Fruit fly (Drosophila melanogaster) whole organism, pupa: ENCODE data around the gene Obp99b.

Experiments used
- CG10348 ChIP-seq: fragments of 200-800 bp; sonication (Bioruptor generic); IDR thresholded peaks from 2 replicates; pipeline ENCODE4 v1.3.6; 2022; ENCODE audit warnings: missing biosample characterization, missing genetic modification characterization
- CG12605 ChIP-seq: fragments of 200-800 bp; sonication (Bioruptor generic); IDR thresholded peaks from 2 replicates; pipeline ENCODE4 v1.3.6; 2022; ENCODE audit warnings: missing biosample characterization, missing genetic modification characterization
- CG13204 ChIP-seq: fragments of 200-800 bp; sonication (Bioruptor generic); optimal IDR thresholded peaks from 2 replicates; lab custom pipeline; 2018; ENCODE audit warnings: missing biosample characterization, mild to moderate bottlenecking, missing genetic modification characterization, moderate library complexity
- CG14655 ChIP-seq: fragments of 200-800 bp; sonication (Bioruptor generic); optimal IDR thresholded peaks from 3 replicates; lab custom pipeline; 2017; ENCODE audit warnings: mild to moderate bottlenecking, missing biosample characterization, missing genetic modification reagents, missing genetic modification characterization
- CG15710 ChIP-seq: fragments of 200-800 bp; sonication (Bioruptor generic); optimal IDR thresholded peaks from 2 replicates; lab custom pipeline; 2018; ENCODE audit warnings: missing biosample characterization, mild to moderate bottlenecking, missing genetic modification characterization, moderate library complexity
- CG17806 ChIP-seq: fragments of 200-800 bp; sonication (Bioruptor generic); optimal IDR thresholded peaks from 2 replicates; lab custom pipeline; 2018; ENCODE audit warnings: missing biosample characterization, mild to moderate bottlenecking, missing genetic modification characterization, moderate library complexity
- CG32121 ChIP-seq: fragments of 200-800 bp; sonication (Bioruptor generic); IDR thresholded peaks from 2 replicates; pipeline ENCODE4 v1.3.6; 2022; ENCODE audit warnings: missing biosample characterization, missing genetic modification characterization
- CG34367 ChIP-seq: fragments of 200-800 bp; sonication (Bioruptor generic); optimal IDR thresholded peaks from 2 replicates; lab custom pipeline; 2018; ENCODE audit warnings: missing biosample characterization, mild to moderate bottlenecking, missing genetic modification characterization
- CG4496 ChIP-seq: fragments of 200-800 bp; sonication (Bioruptor generic); IDR thresholded peaks from 3 replicates; pipeline ENCODE4 v1.3.6; 2022; ENCODE audit warnings: missing biosample characterization, missing genetic modification characterization
- CG8159 ChIP-seq: fragments of 200-800 bp; sonication (Bioruptor generic); optimal IDR thresholded peaks from 3 replicates; lab custom pipeline; 2018; ENCODE audit warnings: missing biosample characterization, mild to moderate bottlenecking, missing genetic modification characterization, moderate library complexity
- CG8301 ChIP-seq: fragments of 200-800 bp; sonication (Bioruptor generic); optimal IDR thresholded peaks from 2 replicates; lab custom pipeline; 2018; ENCODE audit warnings: missing biosample characterization, mild to moderate bottlenecking, missing genetic modification characterization
- CG9948 ChIP-seq: fragments of 200-800 bp; sonication (Bioruptor generic); optimal IDR thresholded peaks from 2 replicates; lab custom pipeline; 2018; ENCODE audit warnings: missing biosample characterization, mild to moderate bottlenecking, missing genetic modification characterization, moderate library complexity
- D1 ChIP-seq: fragments of 200-800 bp; sonication (Bioruptor generic); optimal IDR thresholded peaks from 2 replicates; lab custom pipeline; 2018; ENCODE audit warnings: missing biosample characterization, mild to moderate bottlenecking, missing genetic modification characterization, moderate library complexity
- EcR ChIP-seq: fragments of 200-800 bp; sonication (Bioruptor generic); optimal IDR thresholded peaks from 3 replicates; lab custom pipeline; 2019; ENCODE audit warnings: missing biosample characterization, missing genetic modification characterization, mild to moderate bottlenecking, moderate library complexity, missing genetic modification reagents
- Ets98B ChIP-seq: fragments of 200-800 bp; sonication (Bioruptor generic); IDR thresholded peaks from 2 replicates; pipeline ENCODE4 v1.3.6; 2022; ENCODE audit warnings: missing biosample characterization, missing genetic modification characterization
- Pif1A ChIP-seq: fragments of 200-800 bp; sonication (Bioruptor generic); optimal IDR thresholded peaks from 3 replicates; lab custom pipeline; 2016; ENCODE audit warnings: missing biosample characterization, missing genetic modification characterization
- Pif1B ChIP-seq: fragments of 200-800 bp; sonication (Bioruptor generic); optimal IDR thresholded peaks from 3 replicates; lab custom pipeline; 2016; ENCODE audit warnings: missing biosample characterization, missing genetic modification characterization
- Snoo ChIP-seq: fragments of 200-800 bp; sonication (Bioruptor generic); optimal IDR thresholded peaks from 3 replicates; lab custom pipeline; 2017; ENCODE audit warnings: missing biosample characterization, mild to moderate bottlenecking, missing genetic modification characterization, inconsistent platforms
- fd96Ca ChIP-seq: fragments of 200-800 bp; sonication (Bioruptor generic); IDR thresholded peaks from 3 replicates; pipeline ENCODE4 v1.3.6; 2022; ENCODE audit warnings: missing biosample characterization, missing genetic modification characterization
- gl ChIP-seq: fragments of 200-800 bp; sonication (Bioruptor generic); optimal IDR thresholded peaks from 2 replicates; lab custom pipeline; 2018; ENCODE audit warnings: missing biosample characterization, mild to moderate bottlenecking, missing genetic modification characterization
- rn ChIP-seq: fragments of 200-800 bp; sonication (Bioruptor generic); IDR thresholded peaks from 2 replicates; pipeline ENCODE4 v1.3.6; 2022; ENCODE audit warnings: missing biosample characterization, missing genetic modification characterization

Gene Obp99b

dm6 chr3R:29748591-29749303, 32.1 kb upstream of the Obp99b start, which contains the start of the genes ATPsyngamma and yata:
Gene ATPsyngamma, minus strand, starts transcription at chr3R:29749163.
Gene yata, plus strand, starts transcription at chr3R:29749219.
- TF ChIP-seq Ets98B (no peak), Snoo (peak; percentile 39), CG10348 (GFP tag; lab: Robert Waterston, UW) (no peak), EcR (no peak), CG8301 (no peak), Pif1B (no peak), CG12605 (GFP tag; lab: Robert Waterston, UW) (no peak), rn (no peak), CG34367 (tag; lab: Kevin White, UChicago) (no peak), Pif1A (GFP tag; lab: Kevin White, UChicago) (no peak), CG9948 (tag; lab: Kevin White, UChicago) (no peak), CG13204 (GFP tag; lab: Kevin White, UChicago) (no peak), CG4496 (GFP tag; lab: Robert Waterston, UW) (0 out of 3 replicates have a peak, but pooled peaks have one; percentile 27), CG8159 (tag; lab: Kevin White, UChicago) (no peak), CG15710 (tag; lab: Kevin White, UChicago) (peak; percentile 45), fd96Ca (GFP tag; lab: Robert Waterston, UW) (no peak), CG32121 (GFP tag; lab: Robert Waterston, UW) (no peak)

dm6 chr3R:29745056-29745455, 28.4 kb upstream of the Obp99b start, which contains the start of the genes Wdr24 and IntS11:
Gene Wdr24, minus strand, starts transcription at chr3R:29745092.
Gene IntS11, plus strand, starts transcription at chr3R:29745337.
- TF ChIP-seq CG8301 (peak; percentile 96), CG13204 (GFP tag; lab: Kevin White, UChicago) (no peak), gl (tag; lab: Kevin White, UChicago) (peak; percentile 83), EcR (peak; percentile 7), D1 (tag; lab: Kevin White, UChicago) (no peak), CG9948 (tag; lab: Kevin White, UChicago) (peak; percentile 92), CG32121 (GFP tag; lab: Robert Waterston, UW) (peak; percentile 98), rn (peak; percentile 98), Ets98B (peak; percentile 98), CG4496 (GFP tag; lab: Robert Waterston, UW) (peak; percentile 99), CG34367 (tag; lab: Kevin White, UChicago) (peak; percentile 94), Snoo (peak; percentile 95), CG14655 (GFP tag; lab: Kevin White, UChicago) (no peak), CG8159 (tag; lab: Kevin White, UChicago) (peak; percentile 94), fd96Ca (GFP tag; lab: Robert Waterston, UW) (peak; percentile 98), Pif1A (GFP tag; lab: Kevin White, UChicago) (no peak), CG17806 (tag; lab: Kevin White, UChicago) (peak; percentile 96), Pif1B (no peak), CG15710 (tag; lab: Kevin White, UChicago) (peak; percentile 98), CG10348 (GFP tag; lab: Robert Waterston, UW) (peak; percentile 99), CG12605 (GFP tag; lab: Robert Waterston, UW) (peak; percentile 97)

dm6 chr3R:29740078-29740477, 23.4 kb upstream of the Obp99b start:
- peak; percentile 50 for TF ChIP-seq EcR
- no peak for TF ChIP-seq fd96Ca (GFP tag; lab: Robert Waterston, UW)
- no peak for TF ChIP-seq CG32121 (GFP tag; lab: Robert Waterston, UW)
- TF ChIP-seq Pif1B, result no peak

DNA sequence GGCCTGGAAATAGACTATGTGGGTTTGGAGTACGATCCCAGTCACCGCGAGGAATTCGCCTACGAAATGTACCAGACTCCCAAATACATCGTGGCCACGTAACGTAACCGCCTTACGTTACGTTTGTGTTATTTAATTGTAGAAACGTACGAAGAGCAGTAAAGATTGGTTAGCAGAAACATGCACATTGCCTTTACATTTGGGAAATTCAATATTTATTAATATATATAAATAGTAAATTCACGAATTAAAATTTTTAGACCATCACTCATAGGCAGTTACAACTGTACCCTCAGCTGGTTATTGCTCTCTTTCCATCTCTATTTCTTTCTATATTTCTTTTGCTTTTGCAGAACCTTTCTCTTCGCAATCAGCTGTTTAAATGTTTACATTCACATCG, 21.2 kb upstream of the Obp99b start, which contains the start of gene Gnpnat:
Gene Gnpnat, plus strand, starts transcription at position 385 of the 400 bp plus-strand sequence.
- TF ChIP-seq Snoo (peak; percentile 63), EcR (no peak), CG4496 (GFP tag; lab: Robert Waterston, UW) (no peak), CG8301 (peak; percentile 63), CG10348 (GFP tag; lab: Robert Waterston, UW) (no peak), CG8159 (tag; lab: Kevin White, UChicago) (peak; percentile 46), D1 (tag; lab: Kevin White, UChicago) (no peak), CG34367 (tag; lab: Kevin White, UChicago) (peak; percentile 37), CG13204 (GFP tag; lab: Kevin White, UChicago) (no peak), CG15710 (tag; lab: Kevin White, UChicago) (peak; percentile 40), CG17806 (tag; lab: Kevin White, UChicago) (peak; percentile 61), CG9948 (tag; lab: Kevin White, UChicago) (peak; percentile 7), Ets98B (no peak), gl (tag; lab: Kevin White, UChicago) (no peak), fd96Ca (GFP tag; lab: Robert Waterston, UW) (no peak), rn (no peak), CG12605 (GFP tag; lab: Robert Waterston, UW) (no peak), CG14655 (GFP tag; lab: Kevin White, UChicago) (peak; percentile 58), Pif1A (GFP tag; lab: Kevin White, UChicago) (peak; percentile 51), Pif1B (peak; percentile 48), CG32121 (GFP tag; lab: Robert Waterston, UW) (no peak)

dm6 chr3R:29736678-29737093, 20.0 kb upstream of the Obp99b start, which contains the start of the genes CG7601 and CIA30:
Gene CG7601, minus strand, starts transcription at chr3R:29736745.
Gene CIA30, plus strand, starts transcription at chr3R:29736965.
- TF ChIP-seq CG15710 (tag; lab: Kevin White, UChicago), result peak; percentile 99
- peak; percentile 98 for TF ChIP-seq CG9948 (tag; lab: Kevin White, UChicago)
- peak; percentile 98 for TF ChIP-seq gl (tag; lab: Kevin White, UChicago)
- peak; percentile 98 for TF ChIP-seq CG8301
- TF ChIP-seq CG8159 (tag; lab: Kevin White, UChicago), result peak; percentile 98
- peak; percentile 98 for TF ChIP-seq Pif1B
- peak; percentile 100 for TF ChIP-seq CG4496 (GFP tag; lab: Robert Waterston, UW)
- peak; percentile 100 for TF ChIP-seq CG12605 (GFP tag; lab: Robert Waterston, UW)
- peak; percentile 100 for TF ChIP-seq CG10348 (GFP tag; lab: Robert Waterston, UW)
- peak; percentile 96 for TF ChIP-seq CG34367 (tag; lab: Kevin White, UChicago)
- peak; percentile 100 for TF ChIP-seq fd96Ca (GFP tag; lab: Robert Waterston, UW)
- peak; percentile 100 for TF ChIP-seq Ets98B
- TF ChIP-seq Pif1A (GFP tag; lab: Kevin White, UChicago), result peak; percentile 100
- TF ChIP-seq CG13204 (GFP tag; lab: Kevin White, UChicago), result no peak
- peak; percentile 99 for TF ChIP-seq CG14655 (GFP tag; lab: Kevin White, UChicago)
- peak; percentile 100 for TF ChIP-seq rn
- peak; percentile 61 for TF ChIP-seq EcR
- TF ChIP-seq CG32121 (GFP tag; lab: Robert Waterston, UW), result peak; percentile 100
- peak; percentile 99 for TF ChIP-seq Snoo
- no peak for TF ChIP-seq D1 (tag; lab: Kevin White, UChicago)
- peak; percentile 99 for TF ChIP-seq CG17806 (tag; lab: Kevin White, UChicago)
